Fruit fly (Drosophila melanogaster) whole organism, prepupa: ENCODE measurements around the gene Ino80.

Experiments used
- CG6854 ChIP-seq: fragments of 200-800 bp; sonication (Bioruptor generic); optimal IDR thresholded peaks from 2 replicates; lab custom pipeline; 2017; ENCODE audit warnings: missing biosample characterization, mild to moderate bottlenecking, missing genetic modification characterization
- CG7368 ChIP-seq: fragments of 200-800 bp; sonication (Bioruptor generic); optimal IDR thresholded peaks from 3 replicates; lab custom pipeline; 2016; ENCODE audit warnings: missing biosample characterization, missing genetic modification characterization
- CG8319 ChIP-seq: fragments of 200-800 bp; sonication (Bioruptor generic); optimal IDR thresholded peaks from 3 replicates; lab custom pipeline; 2016; ENCODE audit warnings: missing biosample characterization, missing genetic modification characterization
- CG8632 ChIP-seq: fragments of 200-800 bp; sonication (Bioruptor generic); optimal IDR thresholded peaks from 3 replicates; lab custom pipeline; 2016; ENCODE audit warnings: missing biosample characterization, missing genetic modification characterization
- Gug ChIP-seq: fragments of 200-800 bp; sonication (Bioruptor generic); IDR thresholded peaks from 2 replicates; pipeline ENCODE4 v1.3.6; 2022; ENCODE audit warnings: missing biosample characterization, missing genetic modification characterization
- eg ChIP-seq: fragments of 200-800 bp; sonication (Bioruptor generic); IDR thresholded peaks from 3 replicates; pipeline ENCODE4 v1.3.6; 2022; ENCODE audit warnings: missing biosample characterization, missing genetic modification characterization
- esn ChIP-seq: fragments of 200-800 bp; sonication (Bioruptor generic); optimal IDR thresholded peaks from 2 replicates; lab custom pipeline; 2016; ENCODE audit warnings: missing biosample characterization, mild to moderate bottlenecking, missing genetic modification characterization, moderate library complexity
- fd59A ChIP-seq: fragments of 200-800 bp; sonication (Bioruptor generic); optimal IDR thresholded peaks from 2 replicates; lab custom pipeline; 2017; ENCODE audit warnings: missing biosample characterization, mild to moderate bottlenecking, missing genetic modification characterization, missing genetic modification reagents
- net ChIP-seq: fragments of 200-800 bp; sonication (Bioruptor generic); optimal IDR thresholded peaks from 3 replicates; lab custom pipeline; 2016; ENCODE audit warnings: missing biosample characterization, missing genetic modification characterization

- no peak for TF ChIP-seq net (GFP tag; lab: Kevin White, UChicago)
- TF ChIP-seq CG8632: no peak
- TF ChIP-seq eg (GFP tag; lab: Robert Waterston, UW): no peak
- TF ChIP-seq esn (GFP tag; lab: Kevin White, UChicago): no peak
- no peak for TF ChIP-seq Gug
- no peak for TF ChIP-seq CG8319 (GFP tag; lab: Kevin White, UChicago)
- TF ChIP-seq fd59A: no peak
- no peak for TF ChIP-seq CG7368 (GFP tag; lab: Kevin White, UChicago)
- no peak for TF ChIP-seq CG6854
Observed at dm6 chr3R:19375923-19376322, 27.0 kb downstream of the Ino80 start, which contains the start of gene CG31404.
